Worm (Caenorhabditis elegans): Measurements from ENCODE around the gene srd-66.

DNA sequence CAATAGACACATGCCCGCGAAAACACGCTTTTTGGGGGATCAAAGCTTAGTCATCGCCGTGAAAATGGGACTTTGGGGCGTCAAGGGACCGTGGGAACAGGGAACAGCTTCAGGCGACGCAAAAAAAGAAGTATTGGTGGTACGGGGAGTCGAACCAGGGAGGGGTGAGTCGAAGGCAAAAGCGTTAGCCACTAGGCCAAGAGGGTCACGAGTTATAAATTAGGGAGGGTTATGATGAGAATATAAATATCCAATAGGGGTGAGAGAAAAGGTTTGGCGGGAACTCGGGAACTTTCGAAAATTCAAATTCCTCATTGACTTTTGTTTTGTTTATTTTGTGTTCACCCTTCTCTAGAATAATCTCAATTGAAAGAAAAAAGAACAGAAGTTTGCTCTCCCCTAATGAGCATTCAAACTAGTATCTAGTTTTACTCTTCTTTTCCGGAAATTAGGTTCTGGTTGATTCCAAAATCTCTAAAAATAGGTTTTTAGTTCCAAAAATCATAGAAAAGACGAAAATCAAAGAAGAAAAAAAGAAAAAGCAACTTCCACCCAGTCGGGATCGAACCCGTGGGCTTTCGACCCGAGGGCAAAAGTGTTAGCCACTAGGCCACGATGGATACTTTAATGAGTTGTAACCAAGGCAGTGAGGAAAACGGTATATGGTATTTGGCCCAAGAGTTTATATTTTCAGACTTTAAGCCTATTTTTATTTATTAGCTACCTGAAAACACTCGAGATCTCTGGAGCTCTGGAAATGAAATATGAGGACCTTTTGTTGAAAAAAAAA, 48.5 kb upstream of the srd-66 start:
- TF ChIP-seq snpc-4 (GFP tag; optimal IDR thresholded peaks at IDR 0.05) (peak; percentile 31), snpc-4 (tag; optimal IDR thresholded peaks at IDR 0.05) (no peak), T26A5.8 (tag; optimal IDR thresholded peaks at IDR 0.05) (no peak), lin-35 (GFP tag; optimal IDR thresholded peaks at IDR 0.05) (peak in 1 of 3 experiments; percentile 46), tlf-1 (GFP tag; optimal IDR thresholded peaks at IDR 0.05) (no peak), madf-10 (tag; optimal IDR thresholded peaks at IDR 0.05) (peak; percentile 6), egrh-3 (GFP tag; IDR thresholded peaks at IDR 0.05) (no peak), ekl-4 (GFP tag; IDR thresholded peaks at IDR 0.05) (no peak), pha-4 (tag; optimal IDR thresholded peaks at IDR 0.05) (no peak)
